Fruit fly (Drosophila melanogaster) whole organism, embryonic: ENCODE data around the gene CG14104.
A peak's percentile ranks its signal among the peaks of the same experiment; 100 is the strongest.

Source experiments
- Atf6 ChIP-seq: fragments of 200-800 bp; sonication (Bioruptor generic); IDR thresholded peaks from 2 replicates; pipeline ENCODE4 v1.3.6; 2022; ENCODE audit warnings: missing biosample characterization, missing genetic modification characterization
- C15 ChIP-seq: fragments of 200-800 bp; sonication (Bioruptor generic); IDR thresholded peaks from 3 replicates; pipeline ENCODE4 v1.3.6; 2022; ENCODE audit warnings: missing biosample characterization, missing genetic modification characterization
- CG12659 ChIP-seq: fragments of 200-800 bp; sonication (Bioruptor generic); optimal IDR thresholded peaks from 3 replicates; lab custom pipeline; 2017; ENCODE audit warnings: mild to moderate bottlenecking, missing biosample characterization, missing genetic modification reagents, missing genetic modification characterization
- CG14050 ChIP-seq: fragments of 200-800 bp; sonication (Bioruptor generic); IDR thresholded peaks from 3 replicates; pipeline ENCODE4 v1.3.6; 2022; ENCODE audit warnings: missing biosample characterization, missing genetic modification characterization
- CG15514 ChIP-seq: fragments of 200-800 bp; sonication (Bioruptor generic); optimal IDR thresholded peaks from 3 replicates; lab custom pipeline; 2017; ENCODE audit warnings: missing biosample characterization, missing genetic modification characterization, mild to moderate bottlenecking, moderate library complexity, missing genetic modification reagents
- CG1647 ChIP-seq: fragments of 200-800 bp; sonication (Bioruptor generic); optimal IDR thresholded peaks from 3 replicates; lab custom pipeline; 2016; ENCODE audit warnings: missing biosample characterization, missing genetic modification characterization
- CG17328 ChIP-seq: fragments of 200-800 bp; sonication (Bioruptor generic); IDR thresholded peaks from 2 replicates; pipeline ENCODE4 v1.3.6; 2022; ENCODE audit warnings: missing biosample characterization, missing genetic modification characterization
- CG18599 ChIP-seq: fragments of 200-800 bp; sonication (Bioruptor generic); optimal IDR thresholded peaks from 3 replicates; lab custom pipeline; 2017; ENCODE audit warnings: missing biosample characterization, missing genetic modification characterization, mild to moderate bottlenecking, moderate library complexity, missing genetic modification reagents
- CG2199 ChIP-seq: fragments of 200-800 bp; sonication (Bioruptor generic); IDR thresholded peaks from 3 replicates; pipeline ENCODE4 v1.3.6; 2022; ENCODE audit warnings: missing biosample characterization, missing genetic modification characterization
- CG2889 ChIP-seq: fragments of 200-800 bp; sonication (Bioruptor generic); IDR thresholded peaks from 3 replicates; pipeline ENCODE4 v1.3.6; 2022; ENCODE audit warnings: missing biosample characterization, missing genetic modification characterization
- CG30431 ChIP-seq: fragments of 200-800 bp; sonication (Bioruptor generic); optimal IDR thresholded peaks from 2 replicates; lab custom pipeline; 2017; ENCODE audit warnings: missing biosample characterization, missing genetic modification characterization
- CG3726 ChIP-seq: fragments of 200-800 bp; sonication (Bioruptor generic); IDR thresholded peaks from 3 replicates; pipeline ENCODE4, ENCODE4 v1.3.6; 2022; ENCODE audit warnings: missing biosample characterization, missing genetic modification characterization
- CG42726 ChIP-seq: fragments of 200-800 bp; sonication (Bioruptor generic); IDR thresholded peaks from 2 replicates; pipeline ENCODE4 v1.3.6; 2022; ENCODE audit warnings: missing biosample characterization, missing genetic modification characterization; ENCODE audit not compliant: partially characterized antibody
- CG6683 ChIP-seq: fragments of 200-800 bp; sonication (Bioruptor generic); optimal IDR thresholded peaks from 2 replicates; lab custom pipeline; 2017; ENCODE audit warnings: missing biosample characterization, mild to moderate bottlenecking, missing genetic modification characterization, missing genetic modification reagents
- CG7357 ChIP-seq: fragments of 200-800 bp; sonication (Bioruptor generic); IDR thresholded peaks from 3 replicates; pipeline ENCODE4 v1.3.6; 2022; ENCODE audit warnings: missing biosample characterization, missing genetic modification characterization
- CG8765 ChIP-seq: fragments of 200-800 bp; sonication (Bioruptor generic); IDR thresholded peaks from 2 replicates; pipeline ENCODE4 v1.3.6; 2022; ENCODE audit warnings: missing biosample characterization, missing genetic modification characterization
- Camta ChIP-seq: fragments of 200-800 bp; sonication (Bioruptor generic); optimal IDR thresholded peaks from 2 replicates; lab custom pipeline; 2016; ENCODE audit warnings: missing biosample characterization, missing genetic modification characterization
- CoRest ChIP-seq: fragments of 200-800 bp; sonication (Bioruptor generic); optimal IDR thresholded peaks from 3 replicates; lab custom pipeline; 2018; ENCODE audit warnings: missing biosample characterization, mild to moderate bottlenecking, missing genetic modification characterization, moderate library complexity
- D19A ChIP-seq: fragments of 200-800 bp; optimal IDR thresholded peaks from 3 replicates; lab custom pipeline; 2019; ENCODE audit warnings: missing biosample characterization, mild to moderate bottlenecking, missing genetic modification characterization, moderate library complexity
- Dip3 ChIP-seq: fragments of 200-800 bp; sonication (Bioruptor generic); optimal IDR thresholded peaks from 3 replicates; lab custom pipeline; 2016; ENCODE audit warnings: missing biosample characterization, missing genetic modification characterization
- H15 ChIP-seq: fragments of 200-800 bp; sonication (Bioruptor generic); IDR thresholded peaks from 3 replicates; pipeline ENCODE4 v1.3.6; 2022; ENCODE audit warnings: missing biosample characterization, missing genetic modification characterization
- HmgD ChIP-seq: fragments of 200-800 bp; sonication (Bioruptor generic); optimal IDR thresholded peaks from 3 replicates; lab custom pipeline; 2016; ENCODE audit warnings: missing biosample characterization, missing genetic modification characterization
- Lhr ChIP-seq: fragments of 200-800 bp; sonication (Bioruptor generic); optimal IDR thresholded peaks from 3 replicates; lab custom pipeline; 2017; ENCODE audit warnings: mild to moderate bottlenecking, missing biosample characterization, missing genetic modification reagents, missing genetic modification characterization
- Mad ChIP-seq: fragments of 200-800 bp; sonication (Bioruptor generic); optimal IDR thresholded peaks from 2 replicates; lab custom pipeline; 2016; ENCODE audit warnings: missing biosample characterization, missing genetic modification characterization
- NC2β ChIP-seq: fragments of 200-800 bp; sonication (Bioruptor generic); optimal IDR thresholded peaks from 2 replicates; lab custom pipeline; 2016; ENCODE audit warnings: missing biosample characterization, missing genetic modification characterization
- Ptx1 ChIP-seq: fragments of 200-800 bp; sonication (Bioruptor generic); IDR thresholded peaks from 2 replicates; pipeline ENCODE4 v1.3.6; 2022; ENCODE audit warnings: missing biosample characterization, missing genetic modification characterization
- Rfx ChIP-seq: fragments of 200-800 bp; sonication (Bioruptor generic); IDR thresholded peaks from 2 replicates; pipeline ENCODE4 v1.3.6; 2022; ENCODE audit warnings: missing biosample characterization, missing genetic modification characterization
- Ssrp ChIP-seq: fragments of 200-800 bp; sonication (Bioruptor generic); optimal IDR thresholded peaks from 2 replicates; lab custom pipeline; 2018; ENCODE audit warnings: missing biosample characterization, mild to moderate bottlenecking, missing genetic modification characterization, moderate library complexity
- Xrp1 ChIP-seq: fragments of 200-800 bp; sonication (Bioruptor generic); IDR thresholded peaks from 2 replicates; pipeline ENCODE4 v1.3.6; 2022; ENCODE audit warnings: missing biosample characterization, missing genetic modification characterization
- bcd ChIP-seq: fragments of 200-800 bp; sonication (Bioruptor generic); optimal IDR thresholded peaks from 2 replicates; lab custom pipeline; 2017; ENCODE audit warnings: missing biosample characterization, mild to moderate bottlenecking, missing genetic modification characterization
- cas ChIP-seq: fragments of 200-800 bp; sonication (Bioruptor generic); IDR thresholded peaks from 2 replicates; pipeline ENCODE4 v1.3.6; 2022; ENCODE audit warnings: missing biosample characterization, missing genetic modification characterization
- cg ChIP-seq: fragments of 200-800 bp; sonication (Bioruptor generic); optimal IDR thresholded peaks from 3 replicates; lab custom pipeline; 2019; ENCODE audit warnings: missing biosample characterization, mild to moderate bottlenecking, missing genetic modification characterization, moderate library complexity
- corto ChIP-seq: fragments of 200-800 bp; sonication (Bioruptor generic); optimal IDR thresholded peaks from 2 replicates; lab custom pipeline; 2016; ENCODE audit warnings: missing biosample characterization, mild to moderate bottlenecking, missing genetic modification characterization, moderate library complexity
- dan ChIP-seq: fragments of 200-800 bp; sonication (Bioruptor generic); IDR thresholded peaks from 2 replicates; pipeline ENCODE4 v1.3.6; 2022; ENCODE audit warnings: missing biosample characterization, missing genetic modification characterization
- dati ChIP-seq: fragments of 200-800 bp; sonication (Bioruptor generic); IDR thresholded peaks from 2 replicates; pipeline ENCODE4 v1.3.6; 2022; ENCODE audit warnings: missing biosample characterization, missing genetic modification characterization
- fd3F ChIP-seq: fragments of 200-800 bp; sonication (Bioruptor generic); optimal IDR thresholded peaks from 2 replicates; lab custom pipeline; 2018; ENCODE audit warnings: missing biosample characterization, mild to moderate bottlenecking, missing genetic modification characterization, moderate library complexity
- gfzf ChIP-seq: fragments of 200-800 bp; sonication (Bioruptor generic); optimal IDR thresholded peaks from 2 replicates; lab custom pipeline; 2016; ENCODE audit warnings: missing biosample characterization, mild to moderate bottlenecking, missing genetic modification characterization, moderate library complexity
- inv ChIP-seq: fragments of 200-800 bp; sonication (Bioruptor generic); IDR thresholded peaks from 2 replicates; pipeline ENCODE4 v1.3.6; 2022; ENCODE audit warnings: missing biosample characterization, missing genetic modification characterization; ENCODE audit not compliant: partially characterized antibody
- mld ChIP-seq: fragments of 200-800 bp; sonication (Bioruptor generic); IDR thresholded peaks from 3 replicates; pipeline ENCODE4 v1.3.6; 2022; ENCODE audit warnings: missing biosample characterization, missing genetic modification characterization; ENCODE audit not compliant: partially characterized antibody
- odd ChIP-seq: fragments of 200-800 bp; sonication (Bioruptor generic); optimal IDR thresholded peaks from 2 replicates; lab custom pipeline; 2017; ENCODE audit warnings: missing biosample characterization, mild to moderate bottlenecking, missing genetic modification characterization
- peb ChIP-seq: fragments of 200-800 bp; sonication (Bioruptor generic); IDR thresholded peaks from 2 replicates; pipeline ENCODE4 v1.3.6; 2022; ENCODE audit warnings: missing biosample characterization, missing genetic modification characterization
- pros ChIP-seq: fragments of 200-800 bp; sonication (Bioruptor generic); optimal IDR thresholded peaks from 3 replicates; lab custom pipeline; 2019; ENCODE audit warnings: missing biosample characterization, mild to moderate bottlenecking, missing genetic modification characterization, moderate library complexity
- repo ChIP-seq: fragments of 200-800 bp; sonication (Bioruptor generic); optimal IDR thresholded peaks from 2 replicates; lab custom pipeline; 2016; ENCODE audit warnings: missing biosample characterization, missing genetic modification characterization
- sr ChIP-seq: fragments of 200-800 bp; sonication (Bioruptor generic); IDR thresholded peaks from 3 replicates; pipeline ENCODE4 v1.3.6; 2022; ENCODE audit warnings: missing biosample characterization, missing genetic modification characterization
- trem ChIP-seq: fragments of 200-800 bp; optimal IDR thresholded peaks from 3 replicates; lab custom pipeline; 2019; ENCODE audit warnings: missing biosample characterization, mild to moderate bottlenecking, missing genetic modification characterization, moderate library complexity
- tup ChIP-seq: fragments of 200-800 bp; sonication (Bioruptor generic); optimal IDR thresholded peaks from 2 replicates; lab custom pipeline; 2016; ENCODE audit warnings: missing biosample characterization, mild to moderate bottlenecking, missing genetic modification characterization, moderate library complexity
- unpg ChIP-seq: fragments of 200-800 bp; sonication (Bioruptor generic); optimal IDR thresholded peaks from 3 replicates; lab custom pipeline; 2018; ENCODE audit warnings: missing biosample characterization, mild to moderate bottlenecking, missing genetic modification characterization, moderate library complexity
- zen2 ChIP-seq: fragments of 200-800 bp; sonication (Bioruptor generic); IDR thresholded peaks from 3 replicates; pipeline ENCODE4 v1.3.6; 2022; ENCODE audit warnings: missing biosample characterization, missing genetic modification characterization; ENCODE audit not compliant: partially characterized antibody
- zfh2 ChIP-seq: fragments of 200-800 bp; sonication (Bioruptor generic); optimal IDR thresholded peaks from 2 replicates; lab custom pipeline; 2016; ENCODE audit warnings: missing biosample characterization, missing genetic modification characterization

Gene CG14104

dm6 chr3L:19817807-19818531 lies 11.0 kb upstream of the CG14104 start, which contains the start of the genes Fibp and Deaf1 (continued):
- peak; percentile 77 for TF ChIP-seq Camta (GFP tag; lab: Kevin White, UChicago)
- TF ChIP-seq CG8765 (GFP tag; lab: Robert Waterston, UW), result peak; percentile 49; the same call in 1 of the 2 replicates
- TF ChIP-seq gfzf (GFP tag; lab: Kevin White, UChicago), result peak; percentile 68
- no peak for TF ChIP-seq CG17328 (GFP tag; lab: Robert Waterston, UW)
- peak; percentile 51 for TF ChIP-seq repo
- peak; percentile 54; the same call in 2 of the 3 replicates for TF ChIP-seq CG14050 (GFP tag; lab: Robert Waterston, UW)
- TF ChIP-seq Lhr (GFP tag; lab: Kevin White, UChicago), result peak; percentile 68
- peak; percentile 82 for TF ChIP-seq Rfx (GFP tag; lab: Robert Waterston, UW)
- TF ChIP-seq Dip3 (GFP tag; lab: Kevin White, UChicago), result peak; percentile 83
- TF ChIP-seq CG2889 (GFP tag; lab: Robert Waterston, UW), result peak; percentile 62; the same call in 1 of the 3 replicates
- peak; percentile 97 for TF ChIP-seq mld (GFP tag; lab: Robert Waterston, UW)
- peak; percentile 32; the same call in 1 of the 2 replicates for TF ChIP-seq cas (GFP tag; lab: Robert Waterston, UW)
- peak; percentile 61 for TF ChIP-seq unpg
- TF ChIP-seq C15 (GFP tag; lab: Robert Waterston, UW), result no peak
- peak; percentile 16 for TF ChIP-seq CG6683 (GFP tag; lab: Kevin White, UChicago)
- peak; percentile 58 for TF ChIP-seq NC2β (GFP tag; lab: Kevin White, UChicago)
- TF ChIP-seq CG30431 (GFP tag; lab: Kevin White, UChicago), result peak; percentile 46
- peak; percentile 67 for TF ChIP-seq trem (tag; lab: Kevin White, UChicago)
- peak; percentile 68 for TF ChIP-seq bcd (GFP tag; lab: Kevin White, UChicago)
- TF ChIP-seq Atf6, result peak; percentile 45; the same call in 1 of the 2 replicates
- TF ChIP-seq tup (GFP tag; lab: Kevin White, UChicago), result no peak
- peak; percentile 91 for TF ChIP-seq zfh2
- peak; percentile 74 for TF ChIP-seq CG18599
- TF ChIP-seq odd, result no peak
- peak; percentile 34; the same call in 1 of the 3 replicates for TF ChIP-seq CG7357 (GFP tag; lab: Robert Waterston, UW)
- peak; percentile 88 for TF ChIP-seq CoRest (tag; lab: Kevin White, UChicago)
- peak; percentile 55 for TF ChIP-seq Mad (GFP tag; lab: Kevin White, UChicago)
- peak; percentile 96 for TF ChIP-seq CG15514
- TF ChIP-seq CG1647 (GFP tag; lab: Kevin White, UChicago), result peak; percentile 67
- no peak for TF ChIP-seq CG3726 (GFP tag; lab: Robert Waterston, UW)
- TF ChIP-seq CG42726 (GFP tag; lab: Robert Waterston, UW), result peak; percentile 99
- peak; percentile 86 for TF ChIP-seq CG12659 (GFP tag; lab: Kevin White, UChicago)
- peak; percentile 78 for TF ChIP-seq Ssrp (tag; lab: Kevin White, UChicago)
- peak; percentile 61; the same call in 1 of the 2 replicates for TF ChIP-seq Xrp1 (GFP tag; lab: Robert Waterston, UW)
- TF ChIP-seq dan (GFP tag; lab: Robert Waterston, UW), result no peak
- TF ChIP-seq peb (GFP tag; lab: Robert Waterston, UW), result no peak
- TF ChIP-seq corto (GFP tag; lab: Kevin White, UChicago), result no peak
- no peak for TF ChIP-seq cg (GFP tag; lab: Kevin White, UChicago)
- no peak; the same call in 2 of the 3 replicates for TF ChIP-seq CG2199 (GFP tag; lab: Robert Waterston, UW)
- peak; percentile 41 for TF ChIP-seq D19A
- TF ChIP-seq zen2 (GFP tag; lab: Robert Waterston, UW), result peak; percentile 97
- TF ChIP-seq sr (GFP tag; lab: Robert Waterston, UW), result no peak
- TF ChIP-seq Ptx1 (GFP tag; lab: Robert Waterston, UW), result peak; percentile 70
- TF ChIP-seq dati (GFP tag; lab: Robert Waterston, UW), result no peak
- TF ChIP-seq fd3F (GFP tag; lab: Kevin White, UChicago), result peak; percentile 65
- no peak for TF ChIP-seq pros
- TF ChIP-seq H15 (GFP tag; lab: Robert Waterston, UW), result peak; percentile 68
- peak; percentile 99 for TF ChIP-seq inv (GFP tag; lab: Robert Waterston, UW)
- TF ChIP-seq HmgD, result peak; percentile 84
